Fruit fly (Drosophila melanogaster) whole organism, pupa: Measurements from ENCODE around the gene Hph.
A peak's percentile ranks its signal among the peaks of the same experiment; 100 is the strongest.

Experiments
- CG10348 ChIP-seq: fragments of 200-800 bp; sonication (Bioruptor generic); IDR thresholded peaks from 2 replicates; pipeline ENCODE4 v1.3.6; 2022; ENCODE audit warnings: missing biosample characterization, missing genetic modification characterization
- CG12605 ChIP-seq: fragments of 200-800 bp; sonication (Bioruptor generic); IDR thresholded peaks from 2 replicates; pipeline ENCODE4 v1.3.6; 2022; ENCODE audit warnings: missing biosample characterization, missing genetic modification characterization
- CG13204 ChIP-seq: fragments of 200-800 bp; sonication (Bioruptor generic); optimal IDR thresholded peaks from 2 replicates; lab custom pipeline; 2018; ENCODE audit warnings: missing biosample characterization, mild to moderate bottlenecking, missing genetic modification characterization, moderate library complexity
- CG14655 ChIP-seq: fragments of 200-800 bp; sonication (Bioruptor generic); optimal IDR thresholded peaks from 3 replicates; lab custom pipeline; 2017; ENCODE audit warnings: mild to moderate bottlenecking, missing biosample characterization, missing genetic modification reagents, missing genetic modification characterization
- CG15710 ChIP-seq: fragments of 200-800 bp; sonication (Bioruptor generic); optimal IDR thresholded peaks from 2 replicates; lab custom pipeline; 2018; ENCODE audit warnings: missing biosample characterization, mild to moderate bottlenecking, missing genetic modification characterization, moderate library complexity
- CG17806 ChIP-seq: fragments of 200-800 bp; sonication (Bioruptor generic); optimal IDR thresholded peaks from 2 replicates; lab custom pipeline; 2018; ENCODE audit warnings: missing biosample characterization, mild to moderate bottlenecking, missing genetic modification characterization, moderate library complexity
- CG32121 ChIP-seq: fragments of 200-800 bp; sonication (Bioruptor generic); IDR thresholded peaks from 2 replicates; pipeline ENCODE4 v1.3.6; 2022; ENCODE audit warnings: missing biosample characterization, missing genetic modification characterization
- CG34367 ChIP-seq: fragments of 200-800 bp; sonication (Bioruptor generic); optimal IDR thresholded peaks from 2 replicates; lab custom pipeline; 2018; ENCODE audit warnings: missing biosample characterization, mild to moderate bottlenecking, missing genetic modification characterization
- CG4496 ChIP-seq: fragments of 200-800 bp; sonication (Bioruptor generic); IDR thresholded peaks from 3 replicates; pipeline ENCODE4 v1.3.6; 2022; ENCODE audit warnings: missing biosample characterization, missing genetic modification characterization
- CG8159 ChIP-seq: fragments of 200-800 bp; sonication (Bioruptor generic); optimal IDR thresholded peaks from 3 replicates; lab custom pipeline; 2018; ENCODE audit warnings: missing biosample characterization, mild to moderate bottlenecking, missing genetic modification characterization, moderate library complexity
- CG8301 ChIP-seq: fragments of 200-800 bp; sonication (Bioruptor generic); optimal IDR thresholded peaks from 2 replicates; lab custom pipeline; 2018; ENCODE audit warnings: missing biosample characterization, mild to moderate bottlenecking, missing genetic modification characterization
- CG9948 ChIP-seq: fragments of 200-800 bp; sonication (Bioruptor generic); optimal IDR thresholded peaks from 2 replicates; lab custom pipeline; 2018; ENCODE audit warnings: missing biosample characterization, mild to moderate bottlenecking, missing genetic modification characterization, moderate library complexity
- D1 ChIP-seq: fragments of 200-800 bp; sonication (Bioruptor generic); optimal IDR thresholded peaks from 2 replicates; lab custom pipeline; 2018; ENCODE audit warnings: missing biosample characterization, mild to moderate bottlenecking, missing genetic modification characterization, moderate library complexity
- EcR ChIP-seq: fragments of 200-800 bp; sonication (Bioruptor generic); optimal IDR thresholded peaks from 3 replicates; lab custom pipeline; 2019; ENCODE audit warnings: missing biosample characterization, missing genetic modification characterization, mild to moderate bottlenecking, moderate library complexity, missing genetic modification reagents
- Ets98B ChIP-seq: fragments of 200-800 bp; sonication (Bioruptor generic); IDR thresholded peaks from 2 replicates; pipeline ENCODE4 v1.3.6; 2022; ENCODE audit warnings: missing biosample characterization, missing genetic modification characterization
- Pif1A ChIP-seq: fragments of 200-800 bp; sonication (Bioruptor generic); optimal IDR thresholded peaks from 3 replicates; lab custom pipeline; 2016; ENCODE audit warnings: missing biosample characterization, missing genetic modification characterization
- Pif1B ChIP-seq: fragments of 200-800 bp; sonication (Bioruptor generic); optimal IDR thresholded peaks from 3 replicates; lab custom pipeline; 2016; ENCODE audit warnings: missing biosample characterization, missing genetic modification characterization
- Snoo ChIP-seq: fragments of 200-800 bp; sonication (Bioruptor generic); optimal IDR thresholded peaks from 3 replicates; lab custom pipeline; 2017; ENCODE audit warnings: missing biosample characterization, mild to moderate bottlenecking, missing genetic modification characterization, inconsistent platforms
- fd96Ca ChIP-seq: fragments of 200-800 bp; sonication (Bioruptor generic); IDR thresholded peaks from 3 replicates; pipeline ENCODE4 v1.3.6; 2022; ENCODE audit warnings: missing biosample characterization, missing genetic modification characterization
- gl ChIP-seq: fragments of 200-800 bp; sonication (Bioruptor generic); optimal IDR thresholded peaks from 2 replicates; lab custom pipeline; 2018; ENCODE audit warnings: missing biosample characterization, mild to moderate bottlenecking, missing genetic modification characterization
- rn ChIP-seq: fragments of 200-800 bp; sonication (Bioruptor generic); IDR thresholded peaks from 2 replicates; pipeline ENCODE4 v1.3.6; 2022; ENCODE audit warnings: missing biosample characterization, missing genetic modification characterization

The Hph gene

DNA sequence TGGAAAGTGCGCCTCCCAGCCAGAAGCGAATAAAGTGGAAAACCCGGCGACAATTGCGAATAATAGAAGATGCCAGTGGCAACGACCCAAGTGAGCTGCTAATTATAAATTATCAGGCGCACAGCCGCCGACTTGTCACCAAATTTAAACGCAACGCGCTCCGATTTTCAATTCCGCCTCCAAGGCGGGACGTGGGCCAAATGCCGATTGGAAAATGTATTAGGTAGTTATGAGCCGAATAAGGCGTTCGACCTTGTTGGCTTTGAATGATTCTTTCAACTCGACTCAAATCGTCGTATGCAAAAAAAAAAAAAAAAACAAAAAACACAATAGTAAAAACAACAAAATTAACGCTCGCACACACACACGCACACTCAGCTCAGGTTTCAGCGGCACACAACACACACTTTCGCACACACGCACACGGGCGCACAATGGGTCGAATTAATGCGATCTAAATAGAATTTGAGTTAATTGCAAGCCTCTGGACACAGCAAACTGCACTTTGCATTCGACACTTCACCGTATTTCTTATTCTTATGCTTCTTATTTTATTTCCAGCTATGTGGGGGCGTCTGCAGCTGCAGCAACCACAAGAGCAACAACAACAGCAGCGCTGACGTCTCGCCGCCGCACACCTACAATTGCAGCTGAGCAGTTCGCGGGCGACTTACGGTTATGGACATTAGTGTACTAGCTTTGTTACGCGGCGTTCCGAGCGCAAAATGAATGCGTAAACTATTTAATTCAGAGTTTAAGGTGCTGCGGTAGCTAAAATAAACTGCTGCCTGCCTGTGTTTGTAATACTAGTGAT lies 25.2 kb upstream of the Hph start:
- TF ChIP-seq fd96Ca (GFP tag; lab: Robert Waterston, UW) (peak; percentile 43; the same call in 1 of the 3 replicates), Snoo (tag; lab: Kevin White, UChicago) (no peak), CG12605 (peak; percentile 47; the same call in 1 of the 2 replicates), CG8301 (tag; lab: Kevin White, UChicago) (no peak), EcR (no peak), Pif1B (no peak), Ets98B (no peak), gl (tag; lab: Kevin White, UChicago) (no peak), CG15710 (no peak), CG10348 (GFP tag; lab: Robert Waterston, UW) (no peak)

DNA sequence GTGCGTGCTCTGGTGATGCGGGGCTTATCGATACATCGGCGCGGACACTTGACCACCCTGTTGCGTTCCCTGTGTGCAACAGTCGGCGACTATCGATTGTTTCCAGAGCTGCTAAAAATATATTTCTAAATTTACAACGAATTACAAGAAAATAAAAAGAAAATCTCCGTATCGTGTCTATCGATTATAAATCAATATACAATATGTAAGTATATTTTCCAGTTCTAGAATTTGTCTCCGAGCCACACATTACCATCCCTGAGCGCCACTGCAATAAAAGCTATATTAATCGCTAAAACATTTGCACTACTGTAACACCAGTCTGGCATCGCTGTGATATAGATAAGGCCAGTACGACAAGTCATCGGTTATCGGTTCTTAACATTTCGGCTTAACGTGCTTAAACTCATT lies 24.6 kb upstream of the Hph start, which contains the start of the genes Kat60 and Mms19:
TSS of gene Kat60 (minus strand) at position 13 of the 411 bp plus-strand sequence.
TSS of gene Mms19 (plus strand) at position 347 of the 411 bp plus-strand sequence.
- TF ChIP-seq CG15710 (peak; percentile 49), EcR (no peak), CG9948 (tag; lab: Kevin White, UChicago) (peak; percentile 2), Ets98B (peak; percentile 29; the same call in 1 of the 2 replicates), CG32121 (peak; percentile 25; the same call in 1 of the 2 replicates), CG4496 (GFP tag; lab: Robert Waterston, UW) (peak; percentile 37; the same call in 1 of the 3 replicates), CG17806 (tag; lab: Kevin White, UChicago) (peak; percentile 23), CG8159 (peak; percentile 47), gl (tag; lab: Kevin White, UChicago) (no peak), rn (GFP tag; lab: Robert Waterston, UW) (peak; percentile 59; the same call in 1 of the 2 replicates), fd96Ca (GFP tag; lab: Robert Waterston, UW) (peak; percentile 60; the same call in 2 of the 3 replicates)

DNA sequence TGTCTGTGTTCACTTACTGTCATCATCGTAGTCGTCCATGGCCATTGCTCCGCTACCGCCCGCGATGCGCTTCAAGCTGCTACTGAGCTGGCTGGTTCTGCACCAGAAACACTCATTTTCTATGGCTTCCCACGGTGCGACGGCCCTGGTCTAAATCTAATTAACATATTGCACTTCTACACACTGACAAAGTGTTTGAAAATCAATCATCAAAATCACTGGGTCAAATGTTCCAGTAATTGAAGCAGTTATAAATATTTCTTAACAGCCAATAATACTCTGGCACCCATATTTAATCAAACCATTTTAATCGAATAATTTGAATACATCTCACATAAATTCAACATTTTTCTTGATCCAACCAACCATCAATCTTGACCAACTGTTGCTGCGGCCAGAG lies 19.6 kb upstream of the Hph start, which contains the start of gene rtp:
TSS of gene rtp (minus strand) at position 101 of the 400 bp plus-strand sequence.
- TF ChIP-seq CG34367 (tag; lab: Kevin White, UChicago) (no peak), CG8301 (tag; lab: Kevin White, UChicago) (no peak), CG10348 (GFP tag; lab: Robert Waterston, UW) (no peak), Ets98B (no peak), CG8159 (no peak), CG13204 (GFP tag; lab: Kevin White, UChicago) (no peak)

DNA sequence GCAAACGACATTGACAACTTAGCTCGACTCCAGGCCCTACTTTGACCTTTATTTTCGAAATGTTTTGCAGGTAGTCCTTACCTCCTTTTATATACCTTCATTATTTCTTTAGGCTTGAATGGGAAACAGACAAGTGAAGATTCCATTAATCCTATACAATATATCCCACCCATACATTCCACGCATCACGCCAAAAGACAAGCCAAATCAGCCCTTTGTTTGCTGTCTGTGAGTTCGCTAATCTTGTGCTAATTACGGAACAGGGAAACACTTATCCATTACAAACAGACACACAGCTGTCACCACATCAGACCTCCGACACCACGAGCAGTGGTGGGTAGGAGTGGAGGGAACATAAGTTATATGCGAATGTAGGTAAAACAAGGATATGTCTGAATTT lies 16.1 kb upstream of the Hph start, which contains the start of gene CG33293:
TSS of gene CG33293 (minus strand) at position 15 of the 400 bp plus-strand sequence.
- no peak for TF ChIP-seq EcR
- no peak for TF ChIP-seq CG12605
- TF ChIP-seq Snoo (tag; lab: Kevin White, UChicago), result no peak
- no peak for TF ChIP-seq CG10348 (GFP tag; lab: Robert Waterston, UW)
- TF ChIP-seq CG8301 (tag; lab: Kevin White, UChicago), result no peak
- no peak for TF ChIP-seq CG32121
- no peak for TF ChIP-seq rn (GFP tag; lab: Robert Waterston, UW)
- no peak for TF ChIP-seq fd96Ca (GFP tag; lab: Robert Waterston, UW)

DNA sequence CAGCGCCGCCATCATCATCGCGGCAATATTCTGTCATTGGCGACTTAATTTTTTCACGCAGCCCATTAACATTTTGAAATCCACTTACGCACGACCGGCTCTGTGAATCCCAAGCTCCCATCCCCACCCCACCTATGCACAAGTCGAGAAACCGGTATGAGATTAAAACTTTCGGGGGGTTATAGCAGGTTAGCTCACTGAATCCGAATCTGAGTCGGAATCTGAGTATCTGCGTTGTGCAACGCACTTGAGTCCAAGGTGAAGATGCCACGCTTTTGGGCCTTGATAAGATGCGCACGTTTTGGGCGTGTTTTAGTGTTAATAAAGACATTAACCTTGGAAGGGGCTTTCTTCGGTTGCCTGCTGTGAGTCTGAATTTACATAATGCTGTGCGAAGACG lies 9.9 kb upstream of the Hph start:
- TF ChIP-seq EcR, result peak; percentile 85
- TF ChIP-seq CG10348 (GFP tag; lab: Robert Waterston, UW), result no peak
- peak; percentile 2 for TF ChIP-seq CG13204 (GFP tag; lab: Kevin White, UChicago)

- TF ChIP-seq CG4496 (GFP tag; lab: Robert Waterston, UW), result no peak
- no peak for TF ChIP-seq CG12605
- TF ChIP-seq EcR, result no peak
- TF ChIP-seq Ets98B, result no peak
- TF ChIP-seq CG34367 (tag; lab: Kevin White, UChicago), result no peak
- no peak for TF ChIP-seq Pif1B
- no peak for TF ChIP-seq Pif1A
- TF ChIP-seq CG10348 (GFP tag; lab: Robert Waterston, UW), result no peak
- TF ChIP-seq CG32121, result no peak
- no peak for TF ChIP-seq fd96Ca (GFP tag; lab: Robert Waterston, UW)
- no peak for TF ChIP-seq CG14655 (GFP tag; lab: Kevin White, UChicago)
- TF ChIP-seq Snoo (tag; lab: Kevin White, UChicago), result no peak
- TF ChIP-seq CG13204 (GFP tag; lab: Kevin White, UChicago), result no peak
- no peak for TF ChIP-seq CG9948 (tag; lab: Kevin White, UChicago)
- TF ChIP-seq gl (tag; lab: Kevin White, UChicago), result no peak
- no peak for TF ChIP-seq rn (GFP tag; lab: Robert Waterston, UW)
- no peak for TF ChIP-seq CG15710
- no peak for TF ChIP-seq D1
Observed at dm6 chr3R:5249308-5249707, 7.5 kb upstream of the Hph start.
